Worm (Caenorhabditis elegans) whole organism, L4 larva: Measurements from ENCODE around the gene irld-22.
A peak's percentile ranks its signal among the peaks of the same experiment; 100 is the strongest.

Experiments
- D1046.2 ChIP-seq: fragments of 200-800 bp; sonication (Bioruptor generic); IDR thresholded peaks from 2 replicates; pipeline ENCODE4 v1.3.6; 2022; ENCODE audit warnings: missing genetic modification characterization, missing compliant biosample characterization
- F37D6.2 ChIP-seq: sonication (generic microtip); optimal IDR thresholded peaks from 2 replicates; lab custom pipeline; 2016; ENCODE audit warnings: mild to moderate bottlenecking, missing genetic modification characterization, missing compliant biosample characterization
- F49E8.2 ChIP-seq: sonication (generic microtip); optimal IDR thresholded peaks from 2 replicates; lab custom pipeline; 2016; ENCODE audit warnings: missing compliant biosample characterization, mild to moderate bottlenecking, missing genetic modification characterization, borderline replicate concordance
- R02D3.7 ChIP-seq: fragments of 150-350 bp; sonication (generic microtip); optimal IDR thresholded peaks from 3 replicates; lab custom pipeline; 2014; ENCODE audit warnings: missing biosample characterization, missing genetic modification characterization
- Y48G9A.11 ChIP-seq: fragments of 200-800 bp; sonication (Bioruptor generic); IDR thresholded peaks from 2 replicates; pipeline ENCODE4 v1.3.6; 2022; ENCODE audit warnings: missing genetic modification reagents, missing genetic modification characterization, missing compliant biosample characterization
- aly-2 ChIP-seq: sonication (generic microtip); optimal IDR thresholded peaks from 2 replicates; lab custom pipeline; 2018; ENCODE audit warnings: missing biosample characterization, missing genetic modification characterization
- ceh-20 ChIP-seq: fragments of 200-800 bp; sonication (Bioruptor generic); IDR thresholded peaks from 2 replicates; pipeline ENCODE4 v1.3.6; 2022; ENCODE audit warnings: missing genetic modification reagents, missing genetic modification characterization, missing compliant biosample characterization
- ceh-28 ChIP-seq: fragments of 150-350 bp; optimal IDR thresholded peaks from 2 replicates; lab custom pipeline; 2014; ENCODE audit warnings: missing biosample characterization, missing genetic modification reagents, missing genetic modification characterization
- daf-19 ChIP-seq: fragments of 200-800 bp; sonication (Bioruptor generic); conservative IDR thresholded peaks from 2 replicates; pipeline ENCODE4 v1.3.6; 2022; ENCODE audit warnings: missing genetic modification characterization, missing compliant biosample characterization
- dpl-1 ChIP-seq: fragments of 150-350 bp; optimal IDR thresholded peaks from 2 replicates; lab custom pipeline; 2014; ENCODE audit warnings: missing biosample characterization, missing genetic modification reagents, missing genetic modification characterization
- dve-1 ChIP-seq: sonication (generic microtip); optimal IDR thresholded peaks from 2 replicates; lab custom pipeline; 2017; ENCODE audit warnings: antibody characterized with exemption, mild to moderate bottlenecking, missing genetic modification characterization, missing compliant biosample characterization; ENCODE audit not compliant: insufficient read depth
- fkh-10 ChIP-seq: fragments of 150-350 bp; optimal IDR thresholded peaks from 2 replicates; lab custom pipeline; 2014; ENCODE audit warnings: missing biosample characterization, missing genetic modification reagents, missing genetic modification characterization
- gei-8 ChIP-seq: fragments of 200-800 bp; sonication (Bioruptor generic); optimal IDR thresholded peaks from 2 replicates; lab custom pipeline; 2018; ENCODE audit warnings: mild to moderate bottlenecking, missing genetic modification characterization, missing compliant biosample characterization
- hif-1 ChIP-seq, 2 experiments: sonication (generic microtip); optimal IDR thresholded peaks; 2 replicates each; lab custom pipeline; 2016 to 2017; ENCODE audit warnings: missing compliant biosample characterization in 2 of 2, missing genetic modification characterization in 2 of 2, missing genetic modification reagents in 2 of 2, missing genotype in 2 of 2, mild to moderate bottlenecking in 1 of 2
- hmg-1.1 ChIP-seq: fragments of 200-800 bp; sonication (Bioruptor generic); IDR thresholded peaks from 2 replicates; pipeline ENCODE4 v1.3.6; 2022; ENCODE audit warnings: missing genetic modification reagents, missing genetic modification characterization, missing compliant biosample characterization
- jun-1 ChIP-seq: fragments of 150-350 bp; optimal IDR thresholded peaks from 2 replicates; lab custom pipeline; 2014; ENCODE audit warnings: missing biosample characterization, missing genetic modification reagents, missing genetic modification characterization
- lim-7 ChIP-seq: fragments of 200-800 bp; sonication (Bioruptor generic); IDR thresholded peaks from 2 replicates; pipeline ENCODE4 v1.3.6; 2022; ENCODE audit warnings: missing genetic modification characterization, missing compliant biosample characterization
- lin-1 ChIP-seq: fragments of 200-800 bp; sonication (Bioruptor generic); IDR thresholded peaks from 2 replicates; pipeline ENCODE4 v1.3.6; 2022; ENCODE audit warnings: missing genetic modification reagents, missing genetic modification characterization, missing compliant biosample characterization
- lin-38 ChIP-seq: fragments of 200-800 bp; sonication (Bioruptor generic); IDR thresholded peaks from 2 replicates; pipeline ENCODE4 v1.3.6; 2022; ENCODE audit warnings: missing genetic modification reagents, missing genetic modification characterization, missing compliant biosample characterization
- madf-5 ChIP-seq, 2 experiments: fragments of 200-800 bp; sonication (Bioruptor generic); IDR thresholded peaks; 2 replicates each; pipeline ENCODE4 v1.3.6; 2022; ENCODE audit warnings: missing compliant biosample characterization in 2 of 2, missing genetic modification characterization in 2 of 2
- mep-1 ChIP-seq: fragments of 150-350 bp; sonication (generic microtip); optimal IDR thresholded peaks from 3 replicates; lab custom pipeline; 2014; ENCODE audit warnings: missing biosample characterization, missing genetic modification characterization
- mes-2 ChIP-seq: sonication (generic microtip); optimal IDR thresholded peaks from 2 replicates; lab custom pipeline; 2016; ENCODE audit warnings: missing genotype, mild to moderate bottlenecking, missing genetic modification characterization, missing compliant biosample characterization; ENCODE audit not compliant: poor library complexity, severe bottlenecking
- nhr-48 ChIP-seq: sonication (generic microtip); optimal IDR thresholded peaks from 2 replicates; lab custom pipeline; 2016; ENCODE audit warnings: mild to moderate bottlenecking, missing genetic modification characterization, missing compliant biosample characterization
- nhr-76 ChIP-seq: fragments of 150-350 bp; optimal IDR thresholded peaks from 2 replicates; lab custom pipeline; 2014; ENCODE audit warnings: missing biosample characterization, missing genetic modification characterization
- nhr-77 ChIP-seq: fragments of 150-350 bp; optimal IDR thresholded peaks from 2 replicates; lab custom pipeline; 2014; ENCODE audit warnings: missing biosample characterization, missing genetic modification characterization
- php-3 ChIP-seq: fragments of 200-800 bp; sonication (Bioruptor generic); IDR thresholded peaks from 2 replicates; pipeline ENCODE4 v1.3.6; 2022; ENCODE audit warnings: missing genetic modification reagents, missing genetic modification characterization, missing compliant biosample characterization
- spr-3 ChIP-seq: fragments of 200-800 bp; sonication (Bioruptor generic); optimal IDR thresholded peaks from 2 replicates; lab custom pipeline; 2018; ENCODE audit warnings: mild to moderate bottlenecking, missing genetic modification characterization, missing compliant biosample characterization
- unc-130 ChIP-seq: sonication (generic microtip); optimal IDR thresholded peaks from 2 replicates; lab custom pipeline; 2016; ENCODE audit warnings: missing genetic modification reagents, missing genetic modification characterization, missing compliant biosample characterization
- unc-39 ChIP-seq: sonication (generic microtip); optimal IDR thresholded peaks from 2 replicates; lab custom pipeline; 2017; ENCODE audit warnings: missing biosample characterization, missing genetic modification characterization
- unc-62 ChIP-seq, 3 experiments: fragments of 150-350 bp in 1 of 3; sonication (generic microtip); optimal IDR thresholded peaks in 2 of 3; peaks in 1 of 3; 1 replicate in 1 of 3; 2 replicates in 2 of 3; lab custom pipeline; 2014 to 2017; ENCODE audit warnings: missing biosample characterization in 3 of 3, missing genetic modification characterization in 3 of 3, missing genetic modification reagents in 3 of 3, missing genotype in 1 of 3
- vab-7 ChIP-seq: fragments of 200-800 bp; sonication (Bioruptor generic); IDR thresholded peaks from 2 replicates; pipeline ENCODE4 v1.3.6; 2022; ENCODE audit warnings: missing genetic modification reagents, missing genetic modification characterization, missing compliant biosample characterization
- zip-2 ChIP-seq: fragments of 150-350 bp; optimal IDR thresholded peaks from 2 replicates; lab custom pipeline; 2014; ENCODE audit warnings: missing biosample characterization, missing genetic modification characterization

Gene irld-22

DNA sequence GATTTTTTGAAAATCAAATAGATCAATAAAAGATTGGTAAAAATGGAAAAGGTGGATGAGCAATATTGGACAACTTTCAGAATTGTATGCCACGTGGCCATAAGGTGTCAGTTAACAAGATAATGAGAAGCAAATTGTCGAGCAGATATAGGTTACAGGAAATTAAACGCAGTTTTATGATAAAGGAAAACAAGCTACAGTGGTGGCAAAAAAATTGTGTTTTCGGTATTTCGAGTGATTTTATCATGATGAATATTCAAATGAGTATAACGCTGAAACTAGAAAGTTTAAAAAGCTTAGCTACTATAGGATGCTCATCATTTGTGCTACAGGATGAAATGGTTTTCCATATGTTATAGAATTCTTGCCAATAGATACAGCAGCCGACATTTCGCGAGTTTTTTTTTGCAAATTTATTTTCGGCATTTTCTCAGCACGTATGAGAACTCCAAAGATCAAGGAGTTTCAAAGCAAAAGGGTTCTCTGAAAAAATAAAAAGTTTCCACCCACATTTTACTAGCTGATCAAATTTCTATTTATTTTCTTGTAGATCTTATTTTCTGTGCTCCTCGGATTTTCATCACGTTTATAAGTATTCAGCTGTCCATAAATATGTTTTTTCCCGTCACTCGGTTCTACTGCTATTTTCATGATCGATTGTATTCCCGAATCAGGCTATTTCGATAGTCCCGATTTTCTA, 2.6 kb upstream of the irld-22 start, which contains the start of the genes str-229 and srh-190:
str-229 (minus strand) TSS at position 101 of the 700 bp plus-strand sequence.
srh-190 (plus strand) TSS at position 650 of the 700 bp plus-strand sequence.
- TF ChIP-seq R02D3.7 (tag; lab: Kevin White, UChicago) (no peak), D1046.2 (GFP tag; lab: Robert Waterston, UW) (no peak), lim-7 (GFP tag; lab: Robert Waterston, UW) (no peak), ceh-20 (GFP tag; lab: Robert Waterston, UW) (no peak)
- TF ChIP-seq, all 104 proteins: peak for 0

DNA sequence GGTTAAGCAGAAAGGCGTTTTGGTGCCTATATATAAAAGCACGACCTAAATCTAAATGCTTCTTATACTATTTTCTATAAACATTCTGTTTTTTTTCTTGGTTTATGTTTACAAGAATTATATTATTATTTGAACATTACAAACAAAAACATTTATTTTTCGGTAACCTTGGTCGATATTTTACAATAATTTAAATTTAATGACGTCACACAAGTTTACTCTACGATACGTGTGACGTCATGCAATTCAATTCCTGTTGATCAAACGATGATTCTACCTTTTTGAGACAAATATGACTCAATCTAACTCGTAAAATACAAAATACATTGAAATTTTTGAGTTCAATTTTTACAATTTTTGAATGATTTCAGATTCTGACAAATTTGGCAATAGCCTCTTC, 4.0 kb downstream of the irld-22 start:
- TF ChIP-seq hif-1 (tag; optimal IDR thresholded peaks at IDR 0.05; lab: Kevin White, UChicago) (no peak), unc-62 (GFP tag; optimal IDR thresholded peaks at IDR 0.05 in 1 of 2; lab: Kevin White, UChicago) (peak in 1 of 2 experiments; percentile 69), unc-62 (tag; optimal IDR thresholded peaks at IDR 0.05; lab: Kevin White, UChicago) (no peak)
- TF ChIP-seq, all 104 proteins: peak for 1

DNA sequence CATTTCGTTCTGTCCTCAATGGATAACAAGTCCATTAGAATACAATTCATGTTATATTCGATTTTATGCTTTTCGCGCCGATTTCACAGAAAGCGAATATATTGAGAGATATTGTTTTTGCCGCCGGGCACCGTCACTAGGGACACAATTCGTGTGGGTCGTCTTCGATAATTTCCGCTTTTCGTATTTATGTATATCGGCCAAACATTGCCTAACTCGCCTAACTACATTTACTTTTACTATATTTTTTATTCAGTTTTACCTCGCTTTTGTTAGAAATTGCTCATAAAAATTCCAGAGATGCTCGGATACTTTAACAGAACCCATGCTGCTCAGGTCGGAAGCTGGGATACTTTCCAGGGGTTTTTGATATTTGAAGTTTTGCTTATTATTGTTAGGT, 5.3 kb downstream of the irld-22 start, which contains the start of gene sre-9:
sre-9 (plus strand) TSS at position 301 of the 400 bp plus-strand sequence.
- TF ChIP-seq dve-1 (tag; lab: Kevin White, UChicago), result no peak
- no peak for TF ChIP-seq ceh-28 (tag; lab: Kevin White, UChicago)
- TF ChIP-seq madf-5 (GFP tag; IDR thresholded peaks at IDR 0.05; lab: Robert Waterston, UW), result no peak
- TF ChIP-seq unc-130, result no peak
- TF ChIP-seq F37D6.2 (tag; lab: Kevin White, UChicago), result no peak
- no peak for TF ChIP-seq mes-2 (tag; lab: Kevin White, UChicago)

DNA sequence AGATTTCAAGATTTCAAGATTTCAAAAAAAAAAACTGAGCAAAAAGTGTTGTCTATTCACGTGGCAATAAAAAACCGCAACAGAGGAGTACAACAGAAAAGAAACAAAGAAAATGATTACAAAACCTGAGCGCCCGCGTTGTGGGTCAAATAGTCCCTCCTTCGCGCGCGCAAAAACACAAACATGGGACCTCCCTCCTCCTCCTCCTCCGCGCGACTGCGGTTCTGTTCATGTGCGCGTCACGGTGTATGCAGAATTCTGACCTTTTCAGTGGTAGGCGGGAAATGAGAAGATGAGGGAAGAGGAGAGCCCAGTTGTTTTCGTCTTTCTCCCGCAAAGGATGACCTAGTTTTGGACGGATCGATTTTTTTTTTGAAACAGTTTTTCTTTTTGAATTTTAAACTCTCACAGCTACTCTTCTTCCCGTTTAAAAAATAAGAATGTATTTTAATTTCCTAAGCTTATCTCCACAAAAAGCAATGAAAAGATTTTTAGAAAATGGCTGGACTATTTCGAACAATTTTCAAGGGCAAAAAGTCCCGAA, 7.6 kb downstream of the irld-22 start, which contains the start of gene C17E7.4:
C17E7.4 (plus strand) TSS at position 494 of the 544 bp plus-strand sequence.
- TF ChIP-seq hmg-1.1 (GFP tag; lab: Robert Waterston, UW) (no peak), dpl-1 (no peak)
- TF ChIP-seq, all 104 proteins: peak for 0

DNA sequence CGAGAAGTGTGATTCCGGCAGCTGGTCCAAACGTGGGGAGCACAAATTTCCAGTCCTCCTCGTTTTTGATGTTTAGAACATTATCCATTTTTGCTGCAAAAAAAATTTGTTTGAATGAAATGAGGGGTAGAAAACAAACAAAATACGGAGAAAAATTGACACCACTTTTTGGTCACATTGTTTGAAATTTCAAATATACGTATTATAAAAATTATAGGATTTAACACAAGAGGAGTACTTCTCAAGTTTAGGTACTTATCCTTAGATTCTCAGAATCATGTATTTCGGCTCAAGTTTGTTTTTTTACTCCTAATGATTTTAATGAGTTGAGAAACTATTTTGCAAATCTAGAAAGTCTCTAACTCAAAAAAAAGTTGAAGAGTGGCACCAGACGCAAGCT, 8.1 kb downstream of the irld-22 start, which contains the start of gene C17E7.12:
C17E7.12 (minus strand) TSS at position 101 of the 400 bp plus-strand sequence.
- TF ChIP-seq unc-39 (tag; lab: Kevin White, UChicago), result no peak
- no peak for TF ChIP-seq jun-1
- no peak for TF ChIP-seq nhr-77 (tag; lab: Kevin White, UChicago)
- no peak for TF ChIP-seq D1046.2 (GFP tag; lab: Robert Waterston, UW)
- no peak for TF ChIP-seq nhr-76 (tag; lab: Kevin White, UChicago)
- TF ChIP-seq lin-1 (GFP tag; lab: Robert Waterston, UW), result no peak
- no peak for TF ChIP-seq spr-3 (GFP tag; lab: Kevin White, UChicago)
- no peak for TF ChIP-seq lin-38 (GFP tag; lab: Robert Waterston, UW)
- TF ChIP-seq php-3, result no peak
- no peak for TF ChIP-seq aly-2 (tag; lab: Kevin White, UChicago)
- TF ChIP-seq gei-8, result no peak
- no peak for TF ChIP-seq F49E8.2
- no peak for TF ChIP-seq fkh-10 (GFP tag; lab: Kevin White, UChicago)
- TF ChIP-seq mep-1, result no peak
- no peak for TF ChIP-seq daf-19 (GFP tag; lab: Robert Waterston, UW)
- TF ChIP-seq unc-62 (GFP tag; optimal IDR thresholded peaks at IDR 0.05 in 1 of 2; lab: Kevin White, UChicago), result no peak
- no peak for TF ChIP-seq unc-62 (tag; optimal IDR thresholded peaks at IDR 0.05; lab: Kevin White, UChicago)
- no peak for TF ChIP-seq zip-2
- no peak for TF ChIP-seq vab-7
- no peak for TF ChIP-seq nhr-48
- TF ChIP-seq Y48G9A.11 (GFP tag; lab: Robert Waterston, UW), result no peak
- TF ChIP-seq, all 104 proteins: peak for 0
